Worm (Caenorhabditis elegans) whole organism, L3 larva: ENCODE results near the gene lbp-4.

Experiments
- ceh-28 ChIP-seq: fragments of 150-350 bp; optimal IDR thresholded peaks from 2 replicates; lab custom pipeline; 2014; ENCODE audit warnings: missing biosample characterization, missing genetic modification reagents, missing genetic modification characterization
- egl-27 ChIP-seq: sonication (generic microtip); optimal IDR thresholded peaks from 4 replicates; lab custom pipeline; 2017; ENCODE audit warnings: missing biosample characterization, missing genetic modification reagents, missing genetic modification characterization
- mdl-1 ChIP-seq: fragments of 150-350 bp; optimal IDR thresholded peaks from 2 replicates; lab custom pipeline; 2014; ENCODE audit warnings: missing biosample characterization, missing genetic modification characterization
- nhr-11 ChIP-seq: fragments of 150-350 bp; optimal IDR thresholded peaks from 2 replicates; lab custom pipeline; 2014; ENCODE audit warnings: missing biosample characterization, missing genetic modification characterization
- nhr-23 ChIP-seq: fragments of 150-350 bp; optimal IDR thresholded peaks from 2 replicates; lab custom pipeline; 2014; ENCODE audit warnings: missing biosample characterization, missing genetic modification reagents, missing genetic modification characterization
- snpc-4 ChIP-seq: fragments of 150-350 bp; optimal IDR thresholded peaks from 2 replicates; lab custom pipeline; 2014; ENCODE audit warnings: missing biosample characterization, missing genetic modification characterization

DNA sequence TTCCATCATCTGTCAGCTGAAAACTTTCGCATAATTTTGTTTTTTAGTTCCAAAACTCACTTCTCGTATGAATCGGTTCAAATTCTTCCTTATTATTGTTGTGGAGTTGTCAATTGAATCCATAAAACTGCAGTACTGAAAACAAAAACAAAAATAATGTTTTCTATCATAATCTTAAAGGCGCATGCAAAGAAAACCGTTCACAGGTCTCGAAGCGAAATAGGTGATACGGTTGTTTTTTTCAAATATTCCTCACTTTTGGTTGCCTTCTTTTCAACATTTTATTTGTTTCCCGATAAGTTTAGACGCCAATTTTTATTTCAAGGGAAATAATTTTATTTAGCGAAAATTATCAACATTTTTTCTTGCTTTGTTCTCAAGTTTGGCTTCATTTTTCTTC lies 16.8 kb upstream of the lbp-4 start:
- TF ChIP-seq snpc-4 (tag; lab: Kevin White, UChicago) (no peak), mdl-1 (tag; lab: Kevin White, UChicago) (no peak), egl-27 (tag; lab: Kevin White, UChicago) (no peak), nhr-23 (no peak), nhr-11 (tag; lab: Kevin White, UChicago) (no peak), ceh-28 (tag; lab: Kevin White, UChicago) (no peak)
